Fruit fly (Drosophila melanogaster): ENCODE data around the gene Atac3.

Gene Atac3

DNA sequence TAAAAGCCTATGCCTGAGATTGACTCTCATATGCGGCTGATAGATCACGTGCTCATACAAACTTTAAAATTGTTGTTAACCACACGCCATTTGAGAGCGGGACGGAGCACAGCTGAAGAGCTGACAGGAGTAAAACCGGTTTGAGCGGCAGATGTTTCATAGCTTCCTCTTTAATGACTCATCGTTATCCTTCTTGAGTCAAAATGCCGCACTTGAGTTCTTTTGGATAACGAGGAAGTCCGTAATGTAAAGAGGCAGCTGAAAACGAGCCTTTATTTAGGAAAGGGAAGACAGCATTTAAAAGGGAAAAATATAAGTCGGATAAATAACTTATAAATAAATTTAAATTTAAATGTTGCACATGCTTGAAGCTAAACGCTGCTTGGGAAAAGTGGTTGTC is 30.6 kb downstream of the Atac3 start:
- peak; percentile 28 for TF ChIP-seq Ets65A (GFP tag)
- no peak for TF ChIP-seq Dek (tag; optimal IDR thresholded peaks at IDR 0.05)
- peak; percentile 73 for TF ChIP-seq ac (GFP tag; optimal IDR thresholded peaks at IDR 0.05)
- TF ChIP-seq ham (GFP tag; IDR thresholded peaks at IDR 0.05), result no peak
- peak; percentile 85 for TF ChIP-seq pros (GFP tag; optimal IDR thresholded peaks at IDR 0.05)
- TF ChIP-seq CG8924 (tag; optimal IDR thresholded peaks at IDR 0.05), result no peak
- peak; percentile 85; the same call in 1 of the 3 replicates for TF ChIP-seq z (GFP tag; IDR thresholded peaks at IDR 0.05)
- TF ChIP-seq zen2 (GFP tag; IDR thresholded peaks at IDR 0.05; ENCODE audit: partially characterized antibody), result no peak
- TF ChIP-seq HLH3B (GFP tag; IDR thresholded peaks at IDR 0.05), result no peak

DNA sequence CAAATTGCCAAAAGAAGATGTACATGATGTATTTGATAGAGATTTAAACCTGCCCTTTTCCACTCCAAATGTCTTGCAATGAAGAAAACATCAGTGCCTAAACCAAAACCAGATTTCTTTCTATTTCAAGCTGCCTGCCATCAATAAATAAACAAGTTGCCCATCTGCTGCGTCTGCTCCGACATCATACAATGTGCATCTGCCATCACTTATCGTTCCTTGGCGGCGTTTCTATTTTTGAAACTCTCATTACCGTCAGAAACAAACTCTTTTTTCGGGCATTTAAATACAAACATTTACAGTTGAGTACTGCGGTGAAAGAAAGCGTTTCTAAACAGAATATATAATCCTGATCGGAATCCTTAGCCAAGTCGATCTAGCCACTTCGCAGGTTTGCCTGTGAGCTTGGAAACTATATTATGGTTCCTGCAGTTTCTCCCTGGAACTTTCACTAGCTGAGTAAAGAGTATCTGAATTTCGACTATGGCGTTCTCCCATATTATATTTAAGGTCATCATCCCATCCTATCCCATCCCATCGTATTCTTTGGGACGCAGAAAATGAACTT is 32.9 kb downstream of the Atac3 start:
- TF ChIP-seq CG4707 (GFP tag; optimal IDR thresholded peaks at IDR 0.05) (no peak), CG11695 (GFP tag; IDR thresholded peaks at IDR 0.05) (no peak), Nf-YB (GFP tag; optimal IDR thresholded peaks at IDR 0.05) (peak; percentile 15), HLHmδ (GFP tag; optimal IDR thresholded peaks at IDR 0.05) (no peak), CG10274 (GFP tag; optimal IDR thresholded peaks at IDR 0.05) (peak; percentile 49), NFAT (GFP tag; IDR thresholded peaks at IDR 0.05) (no peak), trh (GFP tag; optimal IDR thresholded peaks at IDR 0.05) (no peak), CG10267 (tag; optimal IDR thresholded peaks at IDR 0.05) (peak; percentile 39), CG6272 (GFP tag; IDR thresholded peaks at IDR 0.05) (no peak), gt (GFP tag; IDR thresholded peaks at IDR 0.05) (no peak), CG17186 (GFP tag; optimal IDR thresholded peaks at IDR 0.05) (no peak), chif (GFP tag; optimal IDR thresholded peaks at IDR 0.05) (peak; percentile 32 to 54), CG2199 (GFP tag; IDR thresholded peaks at IDR 0.05) (0 out of 3 replicates have a peak, but pooled peaks have one; percentile 14), Adf1 (GFP tag; IDR thresholded peaks at IDR 0.05) (no peak), Sry-δ (GFP tag; optimal IDR thresholded peaks at IDR 0.05) (no peak), da (GFP tag; optimal IDR thresholded peaks at IDR 0.05) (no peak), B-H2 (GFP tag; optimal IDR thresholded peaks at IDR 0.05) (no peak), wor (GFP tag; IDR thresholded peaks at IDR 0.05) (no peak), CG7357 (GFP tag; IDR thresholded peaks at IDR 0.05) (no peak), Drgx (GFP tag; IDR thresholded peaks at IDR 0.05) (no peak), Ptx1 (GFP tag; IDR thresholded peaks at IDR 0.05) (no peak), dysf (GFP tag; IDR thresholded peaks at IDR 0.05) (no peak), Ssrp (tag; optimal IDR thresholded peaks at IDR 0.05) (peak; percentile 53), CG3726 (GFP tag; IDR thresholded peaks at IDR 0.05) (no peak), CG31441 (GFP tag; IDR thresholded peaks at IDR 0.05) (no peak; the same call in 1 of the 2 replicates), cad (GFP tag; optimal IDR thresholded peaks at IDR 0.05) (no peak), Doc3 (GFP tag; IDR thresholded peaks at IDR 0.05; ENCODE audit: partially characterized antibody) (no peak), cas (GFP tag; IDR thresholded peaks at IDR 0.05) (no peak), sens-2 (GFP tag; IDR thresholded peaks at IDR 0.05) (no peak), CG17829 (tag; optimal IDR thresholded peaks at IDR 0.05) (peak; percentile 50), cwo (GFP tag; optimal IDR thresholded peaks at IDR 0.05) (no peak), Rx (GFP tag; IDR thresholded peaks at IDR 0.05) (no peak), CG4820 (GFP tag; optimal IDR thresholded peaks at IDR 0.05) (peak; percentile 27), CG2120 (GFP tag; optimal IDR thresholded peaks at IDR 0.05) (no peak), CG1603 (tag; optimal IDR thresholded peaks at IDR 0.05) (peak; percentile 49), peb (GFP tag; IDR thresholded peaks at IDR 0.05) (no peak), Mrtf (GFP tag; IDR thresholded peaks at IDR 0.05) (no peak), ranshi (GFP tag; IDR thresholded peaks at IDR 0.05) (no peak), CG10209 (GFP tag; optimal IDR thresholded peaks at IDR 0.05) (peak; percentile 23), az2 (GFP tag; optimal IDR thresholded peaks at IDR 0.05) (peak; percentile 47), CG1602 (GFP tag; optimal IDR thresholded peaks at IDR 0.05) (peak; percentile 6), CG8089 (GFP tag; optimal IDR thresholded peaks at IDR 0.05) (no peak)
